Worm (Caenorhabditis elegans) whole organism, L2 larva: ENCODE data around the gene F40G12.6.
"Not testable (repeated sequence)": the region's sequence is repeated elsewhere in the genome, so short reads cannot be mapped to it uniquely, and the experiment has no call there.

Experiments
- C34F6.9 ChIP-seq: fragments of 150-350 bp; optimal IDR thresholded peaks from 2 replicates; lab custom pipeline; 2014; ENCODE audit warnings: missing biosample characterization, missing genetic modification characterization
- R02D3.7 ChIP-seq: fragments of 150-350 bp; optimal IDR thresholded peaks from 2 replicates; lab custom pipeline; 2014; ENCODE audit warnings: missing biosample characterization, missing genetic modification characterization
- Y55F3AM.14 ChIP-seq: fragments of 200-800 bp; sonication (Bioruptor generic); optimal IDR thresholded peaks from 2 replicates; lab custom pipeline; 2018; ENCODE audit warnings: mild to moderate bottlenecking, missing genetic modification characterization, missing compliant biosample characterization
- ZK546.5 ChIP-seq: sonication (generic microtip); optimal IDR thresholded peaks from 2 replicates; lab custom pipeline; 2017; ENCODE audit warnings: missing biosample characterization, missing genetic modification characterization
- aly-2 ChIP-seq: fragments of 150-350 bp; optimal IDR thresholded peaks from 2 replicates; lab custom pipeline; 2014; ENCODE audit warnings: missing biosample characterization, missing genetic modification characterization
- ceh-16 ChIP-seq: fragments of 150-350 bp; optimal IDR thresholded peaks from 2 replicates; lab custom pipeline; 2014; ENCODE audit warnings: missing biosample characterization, missing genetic modification characterization
- crh-2 ChIP-seq: sonication (generic microtip); optimal IDR thresholded peaks from 2 replicates; lab custom pipeline; 2017; ENCODE audit warnings: missing biosample characterization, missing genetic modification characterization
- dmd-4 ChIP-seq: sonication (generic microtip); optimal IDR thresholded peaks from 2 replicates; lab custom pipeline; 2017; ENCODE audit warnings: missing biosample characterization, missing genetic modification characterization
- elt-1 ChIP-seq: fragments of 150-350 bp; optimal IDR thresholded peaks from 2 replicates; lab custom pipeline; 2014; ENCODE audit warnings: missing biosample characterization, missing genetic modification characterization
- fos-1 ChIP-seq: fragments of 150-350 bp; optimal IDR thresholded peaks from 2 replicates; lab custom pipeline; 2014; ENCODE audit warnings: missing biosample characterization, missing genetic modification characterization
- gmeb-1 ChIP-seq: fragments of 150-350 bp; optimal IDR thresholded peaks from 2 replicates; lab custom pipeline; 2014; ENCODE audit warnings: missing biosample characterization, missing genetic modification characterization
- lin-11 ChIP-seq: fragments of 150-350 bp; sonication (generic microtip); optimal IDR thresholded peaks from 2 replicates; lab custom pipeline; 2014; ENCODE audit warnings: missing biosample characterization, missing genetic modification characterization, inconsistent platforms, mixed read lengths
- lin-13 ChIP-seq: fragments of 150-350 bp; optimal IDR thresholded peaks from 2 replicates; lab custom pipeline; 2014; ENCODE audit warnings: missing biosample characterization, missing genetic modification reagents, missing genetic modification characterization
- mab-5 ChIP-seq: fragments of 150-350 bp; optimal IDR thresholded peaks from 2 replicates; lab custom pipeline; 2014; ENCODE audit warnings: missing biosample characterization, missing genetic modification characterization
- nhr-10 ChIP-seq: sonication (generic microtip); optimal IDR thresholded peaks from 2 replicates; lab custom pipeline; 2017; ENCODE audit warnings: missing biosample characterization, missing genetic modification characterization
- nhr-11 ChIP-seq: fragments of 150-350 bp; optimal IDR thresholded peaks from 2 replicates; lab custom pipeline; 2014; ENCODE audit warnings: missing biosample characterization, missing genetic modification characterization
- nhr-12 ChIP-seq: fragments of 150-350 bp; optimal IDR thresholded peaks from 2 replicates; lab custom pipeline; 2014; ENCODE audit warnings: missing biosample characterization, missing genetic modification characterization
- nhr-129 ChIP-seq: fragments of 150-350 bp; optimal IDR thresholded peaks from 2 replicates; lab custom pipeline; 2014; ENCODE audit warnings: missing biosample characterization, missing genetic modification characterization
- nhr-21 ChIP-seq: fragments of 150-350 bp; optimal IDR thresholded peaks from 2 replicates; lab custom pipeline; 2014; ENCODE audit warnings: missing biosample characterization, missing genetic modification characterization
- nhr-23 ChIP-seq: fragments of 150-350 bp; optimal IDR thresholded peaks from 2 replicates; lab custom pipeline; 2014; ENCODE audit warnings: missing biosample characterization, missing genetic modification reagents, missing genetic modification characterization
- nhr-6 ChIP-seq: fragments of 150-350 bp; optimal IDR thresholded peaks from 2 replicates; lab custom pipeline; 2014; ENCODE audit warnings: missing biosample characterization, missing genetic modification characterization
- skn-1 ChIP-seq: sonication (generic microtip); optimal IDR thresholded peaks from 2 replicates; lab custom pipeline; 2017; ENCODE audit warnings: missing biosample characterization, missing genetic modification characterization
- unc-55 ChIP-seq: fragments of 150-350 bp; sonication (generic microtip); optimal IDR thresholded peaks from 3 replicates; lab custom pipeline; 2014; ENCODE audit warnings: missing biosample characterization, missing genetic modification reagents, missing genetic modification characterization
- unc-62 ChIP-seq: fragments of 150-350 bp; optimal IDR thresholded peaks from 2 replicates; lab custom pipeline; 2014; ENCODE audit warnings: missing biosample characterization, missing genetic modification reagents, missing genetic modification characterization
- ztf-1 ChIP-seq: fragments of 200-800 bp; sonication (Bioruptor generic); conservative IDR thresholded peaks from 2 replicates; pipeline ENCODE4 v1.3.6; 2022; ENCODE audit warnings: missing genetic modification characterization, missing compliant biosample characterization
- ztf-4 ChIP-seq: fragments of 150-350 bp; optimal IDR thresholded peaks from 2 replicates; lab custom pipeline; 2014; ENCODE audit warnings: missing biosample characterization, missing genetic modification characterization

Gene F40G12.6

ce11 chrV:14314236-14314635, 41.3 kb upstream of the F40G12.6 start, which contains the start of gene F47B8.1:
Gene F47B8.1, minus strand, starts transcription at chrV:14314336.
- TF ChIP-seq crh-2 (tag; lab: Kevin White, UChicago) = no peak
- TF ChIP-seq nhr-6 (tag; lab: Kevin White, UChicago) = no peak
- no peak for TF ChIP-seq nhr-12 (tag; lab: Kevin White, UChicago)
- TF ChIP-seq ztf-4 (tag; lab: Kevin White, UChicago) = no peak
- no peak for TF ChIP-seq nhr-21 (tag; lab: Kevin White, UChicago)
- no peak for TF ChIP-seq aly-2 (tag; lab: Kevin White, UChicago)
- no peak for TF ChIP-seq ztf-1 (GFP tag; lab: Robert Waterston, UW)
- TF ChIP-seq gmeb-1 = no peak
- no peak for TF ChIP-seq ZK546.5
- no peak for TF ChIP-seq nhr-23
- TF ChIP-seq fos-1 (tag; lab: Kevin White, UChicago) = no peak
- no peak for TF ChIP-seq mab-5 (tag; lab: Kevin White, UChicago)
- TF ChIP-seq ceh-16 (tag; lab: Kevin White, UChicago) = no peak
- no peak for TF ChIP-seq unc-62

DNA sequence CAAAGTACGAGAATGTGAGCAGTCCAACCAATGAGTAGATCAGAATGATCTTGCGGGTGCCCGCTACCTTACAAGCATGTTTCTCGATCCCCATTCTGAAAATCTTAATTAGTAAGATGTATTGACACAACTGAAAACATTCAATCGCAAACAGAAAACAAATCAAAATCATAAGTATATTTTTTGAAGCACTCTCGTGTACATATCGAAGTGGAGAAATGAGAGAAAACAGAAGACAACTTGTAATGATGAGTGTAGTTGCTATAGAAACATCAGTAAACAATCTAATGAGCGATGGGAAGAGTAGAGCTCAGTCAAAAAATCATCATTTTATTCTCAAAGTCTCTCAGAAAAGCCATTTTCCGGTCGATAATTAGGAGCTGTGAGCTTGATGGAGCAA, 39.8 kb upstream of the F40G12.6 start, which contains the start of gene F14D7.8:
F14D7.8 (minus strand) TSS at position 101 of the 400 bp plus-strand sequence.
- no peak for TF ChIP-seq nhr-11 (tag; lab: Kevin White, UChicago)
- no peak for TF ChIP-seq unc-62

ce11 chrV:14311115-14311514, 38.2 kb upstream of the F40G12.6 start, which contains the start of gene ddn-3:
Gene ddn-3, minus strand, starts transcription at chrV:14311215.
- TF ChIP-seq unc-55 (no peak), R02D3.7 (no peak), gmeb-1 (no peak), aly-2 (tag; lab: Kevin White, UChicago) (no peak), ztf-4 (tag; lab: Kevin White, UChicago) (no peak), dmd-4 (no peak), elt-1 (tag; lab: Kevin White, UChicago) (no peak), nhr-10 (tag; lab: Kevin White, UChicago) (no peak), Y55F3AM.14 (no peak)

- not testable (repeated sequence) for TF ChIP-seq lin-13; lin-11 (tag; lab: Kevin White, UChicago); nhr-129 (tag; lab: Kevin White, UChicago)
- TF ChIP-seq, all 48 proteins: peak for 0; not testable (repeated sequence) for 48
Observed at ce11 chrV:14309632-14310031, 36.7 kb upstream of the F40G12.6 start, which contains the start of gene F14D7.14. Gene F14D7.14, plus strand, starts transcription at chrV:14309932.

DNA sequence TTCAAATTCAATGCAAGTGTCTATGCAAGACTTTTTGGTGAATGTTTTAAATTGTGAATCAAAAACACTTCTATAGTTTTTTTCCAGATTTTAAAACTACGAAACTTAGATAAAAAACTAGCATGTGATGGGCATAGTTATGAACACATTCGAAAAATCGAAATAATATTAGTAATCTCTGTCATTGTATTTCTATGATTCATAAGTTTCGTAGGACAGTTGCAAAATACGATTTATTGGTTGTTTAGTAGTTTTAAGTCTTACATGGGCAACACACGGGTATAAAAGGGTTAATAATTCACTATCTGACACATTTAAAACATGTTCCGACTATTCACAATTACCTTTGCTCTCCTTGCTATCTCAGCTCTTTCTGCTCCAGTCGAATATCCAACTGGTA, 35.2 kb upstream of the F40G12.6 start, which contains the start of gene spig-5:
spig-5 (plus strand) TSS at position 301 of the 400 bp plus-strand sequence.
- TF ChIP-seq unc-55; nhr-129 (tag; lab: Kevin White, UChicago); nhr-23: not testable (repeated sequence)

DNA sequence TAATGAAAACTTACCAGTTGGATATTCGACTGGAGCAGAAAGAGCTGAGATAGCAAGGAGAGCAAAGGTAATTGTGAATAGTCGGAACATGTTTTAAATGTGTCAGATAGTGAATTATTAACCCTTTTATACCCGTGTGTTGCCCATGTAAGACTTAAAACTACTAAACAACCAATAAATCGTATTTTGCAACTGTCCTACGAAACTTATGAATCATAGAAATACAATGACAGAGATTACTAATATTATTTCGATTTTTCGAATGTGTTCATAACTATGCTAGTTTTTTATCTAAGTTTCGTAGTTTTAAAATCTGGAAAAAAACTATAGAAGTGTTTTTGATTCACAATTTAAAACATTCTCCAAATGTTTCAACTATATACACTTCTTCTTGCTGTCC, 33.9 kb upstream of the F40G12.6 start, which contains the start of gene spig-4:
spig-4 (minus strand) TSS at position 101 of the 400 bp plus-strand sequence.
- not testable (repeated sequence) for TF ChIP-seq ceh-16, skn-1, nhr-21 (tag; lab: Kevin White, UChicago)

- TF ChIP-seq Y55F3AM.14 = no peak
- peak; percentile 52 for TF ChIP-seq fos-1 (tag; lab: Kevin White, UChicago)
Observed at ce11 chrV:14301076-14301475, 28.2 kb upstream of the F40G12.6 start, which contains the start of gene F14D7.6. Gene F14D7.6, plus strand, starts transcription at chrV:14301413.

- TF ChIP-seq dmd-4 (no peak), fos-1 (tag; lab: Kevin White, UChicago) (no peak), C34F6.9 (tag; lab: Kevin White, UChicago) (no peak)
Observed at ce11 chrV:14299569-14300064, 26.7 kb upstream of the F40G12.6 start, which contains the start of the genes spig-3 and F14D7.12. Gene spig-3, minus strand, starts transcription at chrV:14299669. Gene F14D7.12, plus strand, starts transcription at chrV:14300014.
